ENCODE assay signal across 5 fruit fly cellular contexts in the genomic region with DNA sequence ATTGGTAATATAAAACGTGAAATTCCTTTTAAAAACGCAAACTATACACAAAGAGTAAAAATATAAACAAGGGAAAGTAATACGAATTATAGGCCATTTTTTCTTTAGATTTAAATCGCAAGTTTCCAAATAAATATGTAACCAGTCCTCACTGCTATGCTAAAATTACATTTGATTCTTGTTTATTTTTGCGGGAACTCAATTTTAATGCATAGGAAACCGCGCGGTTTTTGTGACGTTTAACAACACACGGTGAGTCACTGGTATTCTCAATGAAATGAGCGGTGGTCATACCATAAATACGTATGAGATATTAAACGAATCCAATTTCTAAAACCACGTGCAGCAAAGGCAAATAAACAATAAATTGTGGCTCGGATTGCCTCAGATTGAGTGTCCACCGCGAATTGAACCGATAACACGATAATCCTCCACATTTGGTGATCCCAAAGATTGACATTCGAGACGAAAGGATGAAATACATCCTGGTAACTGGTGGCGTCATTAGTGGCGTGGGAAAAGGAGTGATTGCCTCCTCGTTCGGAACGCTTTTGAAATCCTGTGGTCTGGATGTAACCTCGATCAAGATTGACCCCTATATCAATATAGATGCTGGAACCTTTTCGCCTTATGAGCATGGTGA.
TF ChIP-seq lines count a peak whose summit lies in the region.

Ctps (plus strand) TSS at position 37 of the 643 bp plus-strand sequence.

- peak; percentile 44 for TF ChIP-seq CTCF in whole organism, embryonic (GFP tag; optimal IDR thresholded peaks at IDR 0.05; lab: Kevin White, UChicago)

TF ChIP-seq in whole organism, adult, 20 proteins besides CTCF, POLR2A, EP300 and RAD21:
- TF ChIP-seq toe (GFP tag; optimal IDR thresholded peaks at IDR 0.05; lab: Kevin White, UChicago) (no peak), Mnt (GFP tag; optimal IDR thresholded peaks at IDR 0.05; lab: Kevin White, UChicago) (peak; percentile 61), CG7101 (tag; optimal IDR thresholded peaks at IDR 0.05; lab: Kevin White, UChicago) (peak; percentile 34), ovo (GFP tag; optimal IDR thresholded peaks at IDR 0.05; lab: Kevin White, UChicago) (no peak), CG12768 (GFP tag; optimal IDR thresholded peaks at IDR 0.05; lab: Kevin White, UChicago) (peak; percentile 16), kay (GFP tag; lab: Kevin White, UChicago; ENCODE audit: borderline replicate concordance) (peak; percentile 95), bab1 (GFP tag; optimal IDR thresholded peaks at IDR 0.05; lab: Kevin White, UChicago) (peak; percentile 51), pad (GFP tag; optimal IDR thresholded peaks at IDR 0.05; lab: Kevin White, UChicago) (no peak)
TF ChIP-seq in whole organism, adult: peak in this region for 5.

TF ChIP-seq in whole organism, embryonic, 481 proteins besides CTCF, POLR2A, EP300 and RAD21 (continues in another document):
- TF ChIP-seq CG18619 (GFP tag; optimal IDR thresholded peaks at IDR 0.05; lab: Kevin White, UChicago) (no peak), CG9932 (GFP tag; IDR thresholded peaks at IDR 0.05; lab: Robert Waterston, UW) (peak; percentile 17; the same call in 1 of the 2 replicates), Hmx (GFP tag; optimal IDR thresholded peaks at IDR 0.05; lab: Kevin White, UChicago) (no peak), CoRest (tag; optimal IDR thresholded peaks at IDR 0.05; lab: Kevin White, UChicago) (peak; percentile 4), Scr (GFP tag; IDR thresholded peaks at IDR 0.05; lab: Robert Waterston, UW; ENCODE audit: partially characterized antibody) (no peak), sima (GFP tag; optimal IDR thresholded peaks at IDR 0.05; lab: Kevin White, UChicago) (no peak), CG11093 (GFP tag; IDR thresholded peaks at IDR 0.05; lab: Robert Waterston, UW) (no peak), cg (GFP tag; optimal IDR thresholded peaks at IDR 0.05; lab: Kevin White, UChicago) (no peak), her (GFP tag; optimal IDR thresholded peaks at IDR 0.05; lab: Kevin White, UChicago) (peak; percentile 50), GATAe (GFP tag; conservative IDR thresholded peaks at IDR 0.05; lab: Robert Waterston, UW) (no peak), en (GFP tag; optimal IDR thresholded peaks at IDR 0.05; lab: Kevin White, UChicago) (no peak), unc-4 (GFP tag; IDR thresholded peaks at IDR 0.05; lab: Robert Waterston, UW; ENCODE audit: partially characterized antibody) (peak; percentile 28; the same call in 1 of the 2 replicates), ac (GFP tag; optimal IDR thresholded peaks at IDR 0.05; lab: Kevin White, UChicago) (no peak), CG2199 (GFP tag; IDR thresholded peaks at IDR 0.05; lab: Robert Waterston, UW) (no peak), Elba2 (GFP tag; optimal IDR thresholded peaks at IDR 0.05; lab: Kevin White, UChicago) (no peak), CG15601 (tag; optimal IDR thresholded peaks at IDR 0.05; lab: Kevin White, UChicago) (no peak), MESR4 (GFP tag; optimal IDR thresholded peaks at IDR 0.05; lab: Kevin White, UChicago) (peak; percentile 65), Hey (tag; optimal IDR thresholded peaks at IDR 0.05; lab: Kevin White, UChicago) (no peak)

TF ChIP-seq in whole organism, prepupa, 60 proteins besides CTCF, POLR2A, EP300 and RAD21 (continues in another document):
- TF ChIP-seq Met (GFP tag; optimal IDR thresholded peaks at IDR 0.05; lab: Kevin White, UChicago) (no peak), Hr39 (GFP tag; optimal IDR thresholded peaks at IDR 0.05; lab: Kevin White, UChicago) (no peak), OdsH (GFP tag; optimal IDR thresholded peaks at IDR 0.05; lab: Kevin White, UChicago) (no peak), CG8632 (GFP tag; optimal IDR thresholded peaks at IDR 0.05; lab: Kevin White, UChicago) (no peak), CG3032 (tag; optimal IDR thresholded peaks at IDR 0.05; lab: Kevin White, UChicago) (no peak), salr (GFP tag; optimal IDR thresholded peaks at IDR 0.05; lab: Kevin White, UChicago) (no peak), fkh (GFP tag; optimal IDR thresholded peaks at IDR 0.05; lab: Kevin White, UChicago) (peak; percentile 63), Eip93F (GFP tag; optimal IDR thresholded peaks at IDR 0.05; lab: Kevin White, UChicago) (no peak), Hr38 (GFP tag; optimal IDR thresholded peaks at IDR 0.05; lab: Kevin White, UChicago) (no peak), Hr4 (GFP tag; optimal IDR thresholded peaks at IDR 0.05; lab: Kevin White, UChicago) (no peak), ss (GFP tag; optimal IDR thresholded peaks at IDR 0.05; lab: Kevin White, UChicago) (no peak), CG6854 (GFP tag; optimal IDR thresholded peaks at IDR 0.05; lab: Kevin White, UChicago) (peak; percentile 18), CG7368 (GFP tag; optimal IDR thresholded peaks at IDR 0.05; lab: Kevin White, UChicago) (no peak), CG6276 (GFP tag; optimal IDR thresholded peaks at IDR 0.05; lab: Kevin White, UChicago) (no peak), acj6 (GFP tag; optimal IDR thresholded peaks at IDR 0.05; lab: Kevin White, UChicago) (no peak), Lpt (GFP tag; optimal IDR thresholded peaks at IDR 0.05; lab: Kevin White, UChicago) (no peak), Blimp-1 (GFP tag; optimal IDR thresholded peaks at IDR 0.05; lab: Kevin White, UChicago) (no peak), CG34406 (GFP tag; optimal IDR thresholded peaks at IDR 0.05; lab: Kevin White, UChicago) (no peak), CG15336 (GFP tag; IDR thresholded peaks at IDR 0.05; lab: Robert Waterston, UW) (0 out of 2 replicates have a peak, but pooled peaks have one; percentile 18), Eip75B (GFP tag; optimal IDR thresholded peaks at IDR 0.05; lab: Kevin White, UChicago) (no peak)

TF ChIP-seq in whole organism, pupa, 21 proteins besides CTCF, POLR2A, EP300 and RAD21:
- no peak for TF ChIP-seq CG32121 (GFP tag; IDR thresholded peaks at IDR 0.05; lab: Robert Waterston, UW)
- no peak for TF ChIP-seq Pif1B (GFP tag; optimal IDR thresholded peaks at IDR 0.05; lab: Kevin White, UChicago)
- peak; percentile 0 for TF ChIP-seq Pif1A (GFP tag; optimal IDR thresholded peaks at IDR 0.05; lab: Kevin White, UChicago)
- peak; percentile 49 for TF ChIP-seq D1 (tag; optimal IDR thresholded peaks at IDR 0.05; lab: Kevin White, UChicago)

TF ChIP-seq in whole organism, wandering third instar larva, 38 proteins besides CTCF, POLR2A, EP300 and RAD21:
- TF ChIP-seq h (GFP tag; optimal IDR thresholded peaks at IDR 0.05; lab: Kevin White, UChicago) (peak; percentile 38), rgr (GFP tag; optimal IDR thresholded peaks at IDR 0.05; lab: Kevin White, UChicago) (peak; percentile 27), HLH106 (tag; optimal IDR thresholded peaks at IDR 0.05; lab: Kevin White, UChicago) (peak; percentile 2), foxo (GFP tag; optimal IDR thresholded peaks at IDR 0.05; lab: Kevin White, UChicago) (peak in 1 of 2 experiments; percentile 38), Myc (optimal IDR thresholded peaks at IDR 0.05; lab: Kevin White, UChicago) (no peak), Rel (GFP tag; optimal IDR thresholded peaks at IDR 0.05; lab: Kevin White, UChicago) (no peak), Rel (tag; optimal IDR thresholded peaks at IDR 0.05; lab: Kevin White, UChicago) (peak; percentile 61), brk (GFP tag; optimal IDR thresholded peaks at IDR 0.05; lab: Kevin White, UChicago) (peak; percentile 16), Sp1 (GFP tag; optimal IDR thresholded peaks at IDR 0.05; lab: Kevin White, UChicago) (no peak), Jra (GFP tag; optimal IDR thresholded peaks at IDR 0.05; lab: Kevin White, UChicago) (peak; percentile 35), Hnf4 (GFP tag; optimal IDR thresholded peaks at IDR 0.05; lab: Kevin White, UChicago) (peak; percentile 54), ey (GFP tag; optimal IDR thresholded peaks at IDR 0.05; lab: Kevin White, UChicago) (no peak), Hr83 (GFP tag; optimal IDR thresholded peaks at IDR 0.05; lab: Kevin White, UChicago; ENCODE audit: poor library complexity, severe bottlenecking) (peak; percentile 51)
TF ChIP-seq in whole organism, wandering third instar larva: peak in this region for 9.
